Fruit fly (Drosophila melanogaster) whole organism, adult: ENCODE results near the gene CG6118.

Experiments
- CG11617 ChIP-seq: fragments of 200-800 bp; sonication (Bioruptor generic); optimal IDR thresholded peaks from 2 replicates; lab custom pipeline; 2017; ENCODE audit warnings: mild to moderate bottlenecking, missing biosample characterization, missing genetic modification reagents, missing genetic modification characterization
- kay ChIP-seq: fragments of 200-800 bp; sonication (Bioruptor generic); peaks from one replicate; lab custom pipeline; 2016; ENCODE audit warnings: missing biosample characterization, missing genetic modification characterization, borderline replicate concordance

dm6 chr3R:15425638-15426487 is 8.7 kb downstream of the CG6118 start:
- TF ChIP-seq kay (no peak), CG11617 (GFP tag; lab: Kevin White, UChicago) (no peak)
